Worm (Caenorhabditis elegans) whole organism, L3 larva: ENCODE measurements around the gene K09C6.9.
"Not testable (repeated sequence)": the region's sequence is repeated elsewhere in the genome, so short reads cannot be mapped to it uniquely, and the experiment has no call there.

ENCODE experiments used
- R02D3.7 ChIP-seq: fragments of 150-350 bp; optimal IDR thresholded peaks from 2 replicates; lab custom pipeline; 2014; ENCODE audit warnings: missing biosample characterization, missing genetic modification characterization
- ZK546.5 ChIP-seq: sonication (generic microtip); optimal IDR thresholded peaks from 2 replicates; lab custom pipeline; 2017; ENCODE audit warnings: missing biosample characterization, missing genetic modification characterization
- ama-1 ChIP-seq: fragments of 150-350 bp; optimal IDR thresholded peaks from 2 replicates; lab custom pipeline; 2018
- ceh-28 ChIP-seq: fragments of 150-350 bp; optimal IDR thresholded peaks from 2 replicates; lab custom pipeline; 2014; ENCODE audit warnings: missing biosample characterization, missing genetic modification reagents, missing genetic modification characterization
- ceh-82 ChIP-seq: fragments of 150-350 bp; optimal IDR thresholded peaks from 2 replicates; lab custom pipeline; 2014; ENCODE audit warnings: missing biosample characterization, missing genetic modification characterization
- ceh-9 ChIP-seq: sonication (generic microtip); optimal IDR thresholded peaks from 2 replicates; lab custom pipeline; 2018; ENCODE audit warnings: missing biosample characterization, missing genetic modification characterization
- egl-5 ChIP-seq: fragments of 150-350 bp; optimal IDR thresholded peaks from 2 replicates; lab custom pipeline; 2017; ENCODE audit warnings: missing biosample characterization, missing genetic modification reagents, missing genetic modification characterization, inconsistent platforms
- elt-1 ChIP-seq: fragments of 150-350 bp; optimal IDR thresholded peaks from 2 replicates; lab custom pipeline; 2014; ENCODE audit warnings: missing biosample characterization, missing genetic modification characterization
- elt-2 ChIP-seq: sonication (generic microtip); optimal IDR thresholded peaks from 2 replicates; lab custom pipeline; 2016; ENCODE audit warnings: missing genetic modification reagents, mild to moderate bottlenecking, missing genetic modification characterization, missing compliant biosample characterization
- elt-3 ChIP-seq, 3 experiments: fragments of 150-350 bp in 1 of 3; sonication (generic microtip) in 2 of 3; optimal IDR thresholded peaks; 2 replicates in 2 of 3; 4 replicates in 1 of 3; lab custom pipeline; 2014 to 2017; ENCODE audit warnings: missing biosample characterization in 3 of 3, missing genetic modification characterization in 3 of 3
- fkh-10 ChIP-seq: sonication (generic microtip); optimal IDR thresholded peaks from 2 replicates; lab custom pipeline; 2017; ENCODE audit warnings: missing biosample characterization, missing genetic modification reagents, missing genetic modification characterization
- fos-1 ChIP-seq: fragments of 150-350 bp; optimal IDR thresholded peaks from 2 replicates; lab custom pipeline; 2014; ENCODE audit warnings: missing biosample characterization, missing genetic modification characterization
- hmg-11 ChIP-seq: sonication (generic microtip); optimal IDR thresholded peaks from 2 replicates; lab custom pipeline; 2016; ENCODE audit warnings: missing genetic modification characterization, missing compliant biosample characterization
- lin-15B ChIP-seq: fragments of 150-350 bp; optimal IDR thresholded peaks from 2 replicates; lab custom pipeline; 2014; ENCODE audit warnings: missing biosample characterization, missing genetic modification characterization
- lin-39 ChIP-seq: fragments of 150-350 bp; optimal IDR thresholded peaks from 2 replicates; lab custom pipeline; 2018; ENCODE audit warnings: missing biosample characterization, missing genetic modification reagents, missing genetic modification characterization
- lsy-12 ChIP-seq: sonication (generic microtip); optimal IDR thresholded peaks from 2 replicates; lab custom pipeline; 2016; ENCODE audit warnings: mild to moderate bottlenecking, missing genetic modification characterization, missing compliant biosample characterization
- mdl-1 ChIP-seq: fragments of 150-350 bp; optimal IDR thresholded peaks from 2 replicates; lab custom pipeline; 2014; ENCODE audit warnings: missing biosample characterization, missing genetic modification characterization
- nfya-1 ChIP-seq: sonication (generic microtip); optimal IDR thresholded peaks from 2 replicates; lab custom pipeline; 2017; ENCODE audit warnings: missing genetic modification characterization, mild to moderate bottlenecking, missing compliant biosample characterization, antibody characterized with exemption, moderate library complexity; ENCODE audit not compliant: insufficient read depth
- nhr-11 ChIP-seq: fragments of 150-350 bp; optimal IDR thresholded peaks from 2 replicates; lab custom pipeline; 2014; ENCODE audit warnings: missing biosample characterization, missing genetic modification characterization
- nhr-12 ChIP-seq: fragments of 150-350 bp; optimal IDR thresholded peaks from 2 replicates; lab custom pipeline; 2014; ENCODE audit warnings: missing biosample characterization, missing genetic modification characterization
- nhr-237 ChIP-seq: fragments of 150-350 bp; optimal IDR thresholded peaks from 2 replicates; lab custom pipeline; 2014; ENCODE audit warnings: missing biosample characterization, missing genetic modification characterization
- nhr-25 ChIP-seq: sonication (generic microtip); optimal IDR thresholded peaks from 2 replicates; lab custom pipeline; 2017; ENCODE audit warnings: missing biosample characterization, missing genetic modification characterization
- nhr-28 ChIP-seq: fragments of 150-350 bp; optimal IDR thresholded peaks from 2 replicates; lab custom pipeline; 2014; ENCODE audit warnings: missing biosample characterization, missing genetic modification characterization
- nhr-43 ChIP-seq: sonication (generic microtip); optimal IDR thresholded peaks from 2 replicates; lab custom pipeline; 2016; ENCODE audit warnings: mild to moderate bottlenecking, missing genetic modification characterization, missing compliant biosample characterization; ENCODE audit not compliant: poor library complexity, severe bottlenecking
- nhr-67 ChIP-seq: fragments of 150-350 bp; optimal IDR thresholded peaks from 2 replicates; lab custom pipeline; 2014; ENCODE audit warnings: missing biosample characterization, missing genetic modification characterization
- nhr-76 ChIP-seq: fragments of 150-350 bp; sonication (generic microtip); optimal IDR thresholded peaks from 5 replicates; lab custom pipeline; 2014; ENCODE audit warnings: missing biosample characterization, missing genetic modification characterization
- nhr-77 ChIP-seq: fragments of 150-350 bp; optimal IDR thresholded peaks from 2 replicates; lab custom pipeline; 2014; ENCODE audit warnings: missing biosample characterization, missing genetic modification characterization
- sea-2 ChIP-seq: fragments of 150-350 bp; sonication (generic microtip); optimal IDR thresholded peaks from 4 replicates; lab custom pipeline; 2014; ENCODE audit warnings: missing biosample characterization, missing genetic modification reagents, missing genetic modification characterization
- snpc-4 ChIP-seq: fragments of 150-350 bp; optimal IDR thresholded peaks from 2 replicates; lab custom pipeline; 2014; ENCODE audit warnings: missing biosample characterization, missing genetic modification characterization
- unc-39 ChIP-seq: sonication (generic microtip); optimal IDR thresholded peaks from 4 replicates; lab custom pipeline; 2017; ENCODE audit warnings: missing biosample characterization, missing genetic modification characterization
- unc-62 ChIP-seq: fragments of 150-350 bp; sonication (generic microtip); optimal IDR thresholded peaks from 4 replicates; lab custom pipeline; 2014; ENCODE audit warnings: missing biosample characterization, missing genetic modification reagents, missing genetic modification characterization
- zag-1 ChIP-seq: fragments of 150-350 bp; optimal IDR thresholded peaks from 2 replicates; lab custom pipeline; 2014; ENCODE audit warnings: missing biosample characterization, missing genetic modification characterization
- ztf-11 ChIP-seq: fragments of 150-350 bp; optimal IDR thresholded peaks from 2 replicates; lab custom pipeline; 2014; ENCODE audit warnings: missing biosample characterization, missing genetic modification characterization
- ztf-4 ChIP-seq: fragments of 150-350 bp; optimal IDR thresholded peaks from 2 replicates; lab custom pipeline; 2014; ENCODE audit warnings: missing biosample characterization, missing genetic modification characterization

Gene K09C6.9

DNA sequence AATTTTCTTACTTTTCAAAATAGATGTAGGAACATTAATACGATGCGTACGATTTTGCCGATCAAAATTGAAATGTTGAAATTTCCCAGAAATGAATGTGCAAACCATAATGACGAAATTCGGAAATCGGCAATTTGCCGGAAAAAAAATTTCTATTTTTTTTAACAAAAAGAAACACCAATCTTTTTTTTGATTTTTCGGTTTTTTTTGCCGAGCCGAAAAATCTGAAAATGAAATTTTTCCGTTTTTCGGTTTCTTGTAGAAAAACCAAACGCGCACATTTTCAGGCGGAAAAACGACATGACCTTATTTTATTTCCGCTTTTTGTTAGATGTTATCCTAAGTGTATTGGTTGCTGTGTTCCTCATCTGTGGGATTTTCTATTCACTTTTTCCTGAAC, 7.3 kb downstream of the K09C6.9 start, which contains the start of gene srbc-13:
srbc-13 (plus strand) TSS at position 301 of the 400 bp plus-strand sequence.
- TF ChIP-seq ceh-82 (tag; lab: Kevin White, UChicago) (no peak), nfya-1 (tag; lab: Kevin White, UChicago) (no peak), nhr-12 (tag; lab: Kevin White, UChicago) (no peak), unc-62 (GFP tag; lab: Kevin White, UChicago) (no peak), nhr-67 (tag; lab: Kevin White, UChicago) (no peak), ceh-9 (no peak), nhr-237 (tag; lab: Kevin White, UChicago) (no peak), nhr-11 (no peak), nhr-25 (no peak), ama-1 (no peak), sea-2 (GFP tag; lab: Kevin White, UChicago) (no peak), lin-39 (no peak), lin-15B (tag; lab: Kevin White, UChicago) (no peak), ztf-4 (tag; lab: Kevin White, UChicago) (no peak), nhr-28 (tag; lab: Kevin White, UChicago) (no peak), nhr-77 (no peak), nhr-76 (no peak), unc-39 (tag; lab: Kevin White, UChicago) (no peak), fkh-10 (no peak)

- TF ChIP-seq hmg-11, nhr-67, fos-1 (tag; lab: Kevin White, UChicago): not testable (repeated sequence)
Observed at ce11 chrV:843118-843517, 11.7 kb downstream of the K09C6.9 start, which contains the start of gene K09C6.8. TSS of gene K09C6.8 (minus strand) at chrV:843218.

DNA sequence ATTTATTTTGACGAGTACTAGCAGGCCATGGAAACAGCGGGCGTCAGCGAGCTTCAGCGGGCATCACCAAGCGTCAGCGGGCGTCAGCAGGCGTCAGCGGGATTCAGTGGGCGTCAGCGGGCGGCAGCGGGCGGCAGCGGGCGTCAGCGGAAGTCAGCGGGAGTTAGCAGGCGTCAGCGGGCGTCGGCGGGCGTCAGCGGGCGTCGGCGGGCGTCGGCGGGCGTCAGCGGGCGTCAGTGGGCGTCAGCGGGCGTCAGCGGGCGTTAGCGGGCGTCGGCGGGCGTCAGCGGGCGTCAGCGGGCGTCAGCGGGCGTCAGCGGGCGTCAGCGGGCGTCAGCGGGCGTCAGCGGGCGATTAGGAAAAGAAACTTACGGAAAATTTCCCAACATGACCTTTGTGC, 12.3 kb downstream of the K09C6.9 start:
- TF ChIP-seq elt-2 (tag; lab: Kevin White, UChicago) (no peak), mdl-1 (tag; lab: Kevin White, UChicago) (no peak), lin-39 (no peak), fkh-10 (no peak), elt-1 (tag; lab: Kevin White, UChicago) (no peak), nhr-12 (tag; lab: Kevin White, UChicago) (no peak), R02D3.7 (no peak)

DNA sequence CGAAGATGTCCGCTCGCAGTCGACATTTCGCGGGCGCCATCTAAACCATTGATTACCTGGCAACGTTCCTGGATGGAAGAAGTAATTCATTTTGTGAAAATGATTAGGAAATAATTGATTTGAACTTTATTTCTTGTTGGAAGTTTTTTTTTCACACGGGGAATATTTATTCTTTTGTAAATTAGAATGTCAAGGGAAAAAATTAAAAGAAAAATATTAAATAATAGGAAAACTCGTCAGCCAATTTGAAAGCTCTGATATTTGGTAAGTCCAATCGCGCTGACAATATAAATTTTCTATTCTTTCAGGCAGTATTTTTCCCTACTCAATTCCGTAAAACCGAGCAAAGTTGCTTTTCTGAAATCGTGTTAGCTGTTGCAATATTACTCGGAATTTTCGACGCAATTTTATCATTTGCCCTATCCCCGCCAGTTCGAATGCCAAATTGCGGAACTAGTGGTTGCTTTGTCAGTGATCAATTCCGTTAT, 15.8 kb downstream of the K09C6.9 start, which contains the start of the genes K09C6.7 and K09C6.10:
K09C6.7 (minus strand) TSS at position 101 of the 488 bp plus-strand sequence.
K09C6.10 (plus strand) TSS at position 438 of the 488 bp plus-strand sequence.
- TF ChIP-seq nhr-12, nhr-67, snpc-4 (tag; lab: Kevin White, UChicago): not testable (repeated sequence)

DNA sequence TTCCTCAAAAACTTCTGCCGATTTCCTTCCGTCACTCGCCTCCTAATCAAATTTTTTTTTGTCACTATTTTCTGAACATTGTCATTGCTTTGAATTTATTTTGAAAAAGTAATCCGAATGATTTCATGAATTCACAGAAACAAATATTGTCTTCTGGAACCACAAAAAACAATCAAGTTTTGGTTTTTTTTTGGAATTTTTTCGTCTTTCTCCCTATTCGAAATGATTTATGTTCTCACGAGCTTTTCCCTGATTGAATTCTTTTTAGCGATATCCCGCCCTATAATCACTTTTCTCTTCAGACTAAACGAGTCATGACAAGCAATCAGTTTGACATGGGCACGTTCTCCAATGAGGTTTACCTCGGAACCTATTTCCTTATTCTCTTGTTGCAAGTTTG, 21.5 kb downstream of the K09C6.9 start, which contains the start of gene F41H8.1:
F41H8.1 (plus strand) TSS at position 301 of the 400 bp plus-strand sequence.
- TF ChIP-seq ceh-28 (tag; lab: Kevin White, UChicago), result no peak
- no peak for TF ChIP-seq R02D3.7
- TF ChIP-seq egl-5 (tag; lab: Kevin White, UChicago), result no peak
- no peak for TF ChIP-seq nhr-25
- TF ChIP-seq nhr-43 (tag; lab: Kevin White, UChicago), result no peak
- TF ChIP-seq ztf-11 (tag; lab: Kevin White, UChicago), result no peak
- TF ChIP-seq ZK546.5 (tag; lab: Kevin White, UChicago), result no peak
- no peak for TF ChIP-seq nhr-77
- TF ChIP-seq nhr-76, result no peak
- no peak for TF ChIP-seq sea-2 (GFP tag; lab: Kevin White, UChicago)
- no peak for TF ChIP-seq zag-1 (tag; lab: Kevin White, UChicago)
- TF ChIP-seq lin-39, result no peak
- TF ChIP-seq elt-3 (tag; optimal IDR thresholded peaks at IDR 0.05; lab: Kevin White, UChicago), result no peak

ce11 chrV:826097-826496, 28.8 kb downstream of the K09C6.9 start, which contains the start of gene F41H8.2:
TSS of gene F41H8.2 (plus strand) at chrV:826397.
- TF ChIP-seq snpc-4 (tag; lab: Kevin White, UChicago) (no peak), ceh-28 (tag; lab: Kevin White, UChicago) (no peak), fkh-10 (no peak), nhr-12 (tag; lab: Kevin White, UChicago) (no peak), nfya-1 (tag; lab: Kevin White, UChicago) (no peak), lsy-12 (tag; lab: Kevin White, UChicago) (no peak), ama-1 (no peak), ztf-4 (tag; lab: Kevin White, UChicago) (no peak), nhr-76 (no peak), nhr-28 (tag; lab: Kevin White, UChicago) (no peak), elt-3 (tag; optimal IDR thresholded peaks at IDR 0.05; lab: Kevin White, UChicago) (no peak)
